Worm (Caenorhabditis elegans) whole organism, L1 larva: ENCODE results near the gene Y82E9BR.3.

Source experiments
- ama-1 ChIP-seq: fragments of 150-350 bp; optimal IDR thresholded peaks from 2 replicates; lab custom pipeline; 2014
- egl-27 ChIP-seq, 2 experiments: fragments of 150-350 bp in 1 of 2; sonication (generic microtip); optimal IDR thresholded peaks; 3 replicates each; lab custom pipeline; 2017 to 2018; ENCODE audit warnings: missing biosample characterization in 2 of 2, missing genetic modification characterization in 2 of 2, missing genetic modification reagents in 2 of 2
- elt-2 ChIP-seq: sonication (generic microtip); optimal IDR thresholded peaks from 2 replicates; lab custom pipeline; 2016; ENCODE audit warnings: missing genetic modification characterization, mild to moderate bottlenecking, inconsistent platforms, missing compliant biosample characterization, missing genetic modification reagents
- elt-3 ChIP-seq, 6 experiments: fragments of 150-350 bp in 1 of 6; sonication (generic microtip); optimal IDR thresholded peaks; 2 replicates each; lab custom pipeline; 2017 to 2018; ENCODE audit warnings: missing biosample characterization in 6 of 6, missing genetic modification characterization in 6 of 6, inconsistent platforms in 1 of 6
- fkh-8 ChIP-seq: sonication (generic microtip); optimal IDR thresholded peaks from 2 replicates; lab custom pipeline; 2016; ENCODE audit warnings: mild to moderate bottlenecking, missing genetic modification characterization, missing compliant biosample characterization
- hlh-4 ChIP-seq: sonication (generic microtip); optimal IDR thresholded peaks from 2 replicates; lab custom pipeline; 2016; ENCODE audit warnings: mild to moderate bottlenecking, missing genetic modification characterization, missing compliant biosample characterization
- lin-13 ChIP-seq: fragments of 150-350 bp; optimal IDR thresholded peaks from 2 replicates; lab custom pipeline; 2014; ENCODE audit warnings: missing biosample characterization, missing genetic modification reagents, missing genetic modification characterization
- lir-3 ChIP-seq: sonication (generic microtip); optimal IDR thresholded peaks from 2 replicates; lab custom pipeline; 2016; ENCODE audit warnings: mild to moderate bottlenecking, missing genetic modification characterization, moderate library complexity, missing compliant biosample characterization; ENCODE audit not compliant: poor library complexity
- lsy-2 ChIP-seq, 2 experiments: fragments of 150-350 bp; optimal IDR thresholded peaks; 2 replicates each; lab custom pipeline; 2014; ENCODE audit warnings: missing biosample characterization in 2 of 2, missing genetic modification characterization in 2 of 2
- nhr-237 ChIP-seq: fragments of 150-350 bp; optimal IDR thresholded peaks from 2 replicates; lab custom pipeline; 2014; ENCODE audit warnings: missing biosample characterization, missing genetic modification characterization
- unc-86 ChIP-seq: sonication (generic microtip); optimal IDR thresholded peaks from 2 replicates; lab custom pipeline; 2016; ENCODE audit warnings: missing genetic modification characterization, missing compliant biosample characterization

DNA sequence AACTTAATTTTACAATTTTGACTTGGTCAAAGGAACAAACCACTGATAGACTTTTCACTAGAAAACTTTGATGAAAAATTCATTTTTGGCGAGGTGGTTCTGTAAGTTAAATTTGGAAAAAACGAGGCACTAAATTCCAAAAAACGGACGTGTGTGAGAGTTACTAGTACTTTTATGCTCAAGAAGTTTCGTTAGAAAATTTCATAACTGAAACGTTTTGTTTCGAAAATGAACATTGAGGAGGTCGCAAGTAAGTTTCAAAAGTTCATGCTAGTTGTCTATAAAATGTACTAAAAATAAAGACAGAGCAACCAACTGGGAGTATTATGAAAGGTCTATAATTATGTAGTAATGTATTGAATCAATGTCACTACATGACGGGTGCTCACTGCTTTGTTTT is 27.2 kb upstream of the Y82E9BR.3 start, which contains the start of gene pals-17:
- TF ChIP-seq ama-1 (no peak), hlh-4 (tag; lab: Kevin White, UChicago) (no peak), elt-3 (tag; optimal IDR thresholded peaks at IDR 0.05; lab: Kevin White, UChicago) (no peak), lsy-2 (tag; optimal IDR thresholded peaks at IDR 0.05; lab: Kevin White, UChicago) (no peak), lir-3 (tag; lab: Kevin White, UChicago) (no peak), nhr-237 (tag; lab: Kevin White, UChicago) (no peak), lin-13 (no peak), unc-86 (tag; lab: Kevin White, UChicago) (no peak), fkh-8 (tag; lab: Kevin White, UChicago) (no peak), elt-2 (tag; lab: Kevin White, UChicago) (no peak), egl-27 (tag; optimal IDR thresholded peaks at IDR 0.05; lab: Kevin White, UChicago) (no peak)
